Fruit fly (Drosophila melanogaster) whole organism, prepupa: ENCODE data around the gene CG8944.

Experiments used
- CG10669 ChIP-seq: fragments of 200-800 bp; sonication (Bioruptor generic); optimal IDR thresholded peaks from 3 replicates; lab custom pipeline; 2018; ENCODE audit warnings: missing biosample characterization, mild to moderate bottlenecking, missing genetic modification characterization, moderate library complexity
- CG11902 ChIP-seq: fragments of 200-800 bp; sonication (Bioruptor generic); optimal IDR thresholded peaks from 3 replicates; lab custom pipeline; 2016; ENCODE audit warnings: missing biosample characterization, missing genetic modification characterization
- CG6163 ChIP-seq: fragments of 200-800 bp; sonication (Bioruptor generic); IDR thresholded peaks from 3 replicates; pipeline ENCODE4 v1.3.6; 2022; ENCODE audit warnings: missing biosample characterization, missing genetic modification characterization
- CG6276 ChIP-seq: fragments of 200-800 bp; sonication (Bioruptor generic); optimal IDR thresholded peaks from 2 replicates; lab custom pipeline; 2017; ENCODE audit warnings: missing biosample characterization, mild to moderate bottlenecking, missing genetic modification characterization
- CG8319 ChIP-seq: fragments of 200-800 bp; sonication (Bioruptor generic); optimal IDR thresholded peaks from 3 replicates; lab custom pipeline; 2016; ENCODE audit warnings: missing biosample characterization, missing genetic modification characterization
- Smox ChIP-seq: fragments of 200-800 bp; sonication (Bioruptor generic); optimal IDR thresholded peaks from 3 replicates; lab custom pipeline; 2016; ENCODE audit warnings: missing biosample characterization, missing genetic modification characterization
- Sox15 ChIP-seq: fragments of 200-800 bp; sonication (Bioruptor generic); optimal IDR thresholded peaks from 3 replicates; lab custom pipeline; 2016; ENCODE audit warnings: missing biosample characterization, missing genetic modification characterization

DNA sequence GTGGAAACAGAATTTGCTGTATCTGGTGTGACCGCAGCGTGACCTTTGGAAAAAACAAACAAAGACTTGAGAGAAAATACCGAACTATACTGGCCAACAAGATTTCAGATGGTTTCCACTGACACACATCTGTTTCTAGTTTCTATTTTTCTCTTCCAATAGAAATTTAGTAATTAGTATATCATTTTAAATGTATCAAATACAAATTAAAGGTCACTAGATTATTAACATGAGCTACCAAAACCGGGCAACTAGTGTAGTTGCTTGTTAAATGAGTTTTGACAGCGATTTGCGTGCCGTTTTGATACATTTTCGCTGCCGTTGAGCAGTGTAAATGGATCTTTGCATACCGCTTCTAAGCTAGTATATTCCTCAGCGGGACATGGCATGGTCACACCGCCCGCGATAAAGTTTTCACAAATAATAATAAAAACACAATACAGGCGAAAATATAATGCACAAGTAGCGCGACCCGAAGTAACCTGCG is 42.3 kb downstream of the CG8944 start, which contains the start of the genes Pis and Hap40:
- TF ChIP-seq Smox (peak; percentile 70), CG6163 (peak; percentile 60; the same call in 2 of the 3 replicates), CG6276 (GFP tag; lab: Kevin White, UChicago) (no peak), Sox15 (peak; percentile 68), CG8319 (GFP tag; lab: Kevin White, UChicago) (peak; percentile 19), CG11902 (peak; percentile 63), CG10669 (GFP tag; lab: Kevin White, UChicago) (peak; percentile 49)
